Worm (Caenorhabditis elegans): ENCODE results near the gene C38H2.2.

The C38H2.2 gene

DNA sequence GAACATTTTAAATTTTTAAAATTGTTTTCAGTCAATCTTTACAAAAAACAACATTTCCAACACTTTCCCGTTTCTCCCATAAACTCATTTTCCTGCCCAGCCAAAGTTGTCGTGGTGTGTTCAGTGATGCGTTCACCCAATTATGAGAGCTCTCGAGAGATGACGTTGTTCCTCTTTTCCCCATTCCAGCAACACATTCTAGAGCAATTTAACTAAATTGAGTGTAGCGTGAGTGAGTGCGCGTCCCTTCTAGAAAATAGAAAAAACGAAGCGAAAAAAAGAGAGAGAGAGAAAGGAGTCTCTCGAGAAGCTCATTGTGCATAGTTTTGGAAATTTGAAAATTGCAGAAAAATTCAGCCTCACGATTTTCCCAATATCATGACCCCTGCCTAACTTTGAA is 22.8 kb upstream of the C38H2.2 start:
- peak; percentile 6 for TF ChIP-seq crh-2 (tag; optimal IDR thresholded peaks at IDR 0.05)
- TF ChIP-seq Y55F3AM.14 (GFP tag; optimal IDR thresholded peaks at IDR 0.05) = no peak
- TF ChIP-seq C34F6.9 (tag; optimal IDR thresholded peaks at IDR 0.05) = peak; percentile 31
- no peak for TF ChIP-seq lin-13 (GFP tag; optimal IDR thresholded peaks at IDR 0.05)

- no peak for TF ChIP-seq R02D3.7 (tag; optimal IDR thresholded peaks at IDR 0.05)
- TF ChIP-seq mbf-1 (tag; optimal IDR thresholded peaks at IDR 0.05) = no peak
- no peak for TF ChIP-seq lin-39 (tag; optimal IDR thresholded peaks at IDR 0.05)
- no peak for TF ChIP-seq skn-1 (tag; optimal IDR thresholded peaks at IDR 0.05)
- TF ChIP-seq fos-1 (tag; optimal IDR thresholded peaks at IDR 0.05) = no peak
- TF ChIP-seq lsy-2 (tag; optimal IDR thresholded peaks at IDR 0.05) = no peak
- TF ChIP-seq blmp-1 (tag; optimal IDR thresholded peaks at IDR 0.05; ENCODE audit: insufficient read depth) = no peak
- no peak for TF ChIP-seq F13H6.1 (tag; optimal IDR thresholded peaks at IDR 0.05)
- TF ChIP-seq mdl-1 (tag; optimal IDR thresholded peaks at IDR 0.05) = no peak
- TF ChIP-seq ztf-4 (tag; optimal IDR thresholded peaks at IDR 0.05) = no peak
- TF ChIP-seq ceh-82 (tag; optimal IDR thresholded peaks at IDR 0.05) = no peak
- no peak for TF ChIP-seq aly-2 (tag; optimal IDR thresholded peaks at IDR 0.05)
- no peak for TF ChIP-seq nhr-12 (tag; optimal IDR thresholded peaks at IDR 0.05)
- TF ChIP-seq ZK546.5 (tag; optimal IDR thresholded peaks at IDR 0.05) = no peak
- TF ChIP-seq nhr-10 (tag; optimal IDR thresholded peaks at IDR 0.05) = no peak
- no peak for TF ChIP-seq peb-1 (tag; optimal IDR thresholded peaks at IDR 0.05)
- no peak for TF ChIP-seq nhr-25 (tag; optimal IDR thresholded peaks at IDR 0.05)
- no peak for TF ChIP-seq mab-5 (tag; optimal IDR thresholded peaks at IDR 0.05)
- no peak for TF ChIP-seq unc-55 (GFP tag; optimal IDR thresholded peaks at IDR 0.05)
- TF ChIP-seq crh-2 (tag; optimal IDR thresholded peaks at IDR 0.05) = no peak
Measured at ce11 chrIII:10359916-10360315, 21.7 kb upstream of the C38H2.2 start.

- TF ChIP-seq aly-2 (tag; optimal IDR thresholded peaks at IDR 0.05) (no peak), nhr-23 (tag; optimal IDR thresholded peaks at IDR 0.05) (no peak), elt-3 (tag; optimal IDR thresholded peaks at IDR 0.05) (no peak), unc-55 (GFP tag; optimal IDR thresholded peaks at IDR 0.05) (no peak), ceh-82 (tag; optimal IDR thresholded peaks at IDR 0.05) (no peak), unc-62 (GFP tag; optimal IDR thresholded peaks at IDR 0.05) (no peak), nhr-21 (tag; optimal IDR thresholded peaks at IDR 0.05) (no peak), snpc-4 (tag; optimal IDR thresholded peaks at IDR 0.05) (no peak), sma-9 (GFP tag; optimal IDR thresholded peaks at IDR 0.05) (no peak), sma-9 (tag; optimal IDR thresholded peaks at IDR 0.05) (no peak)
Measured at ce11 chrIII:10361456-10361855, 20.1 kb upstream of the C38H2.2 start.

DNA sequence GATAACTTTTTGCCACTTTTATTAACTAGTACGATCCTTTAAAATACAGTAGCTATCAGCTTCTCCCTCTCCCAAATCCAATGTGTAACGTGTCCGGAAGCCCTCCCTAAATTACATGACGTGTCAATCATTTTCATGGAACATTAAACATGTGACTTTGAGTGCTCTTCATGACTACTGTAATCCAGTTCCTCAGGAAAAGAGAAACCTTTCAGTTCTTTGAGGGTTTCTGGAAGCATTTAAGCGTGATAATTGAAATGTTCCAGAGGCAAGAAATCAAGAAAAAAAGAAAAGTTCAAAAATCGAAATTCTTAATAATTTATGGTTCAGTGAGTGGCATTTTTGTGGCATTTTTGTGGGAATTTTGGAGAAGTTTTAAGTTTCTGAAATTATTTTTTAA is 18.7 kb upstream of the C38H2.2 start:
- TF ChIP-seq egl-27 (tag; optimal IDR thresholded peaks at IDR 0.05) (no peak), nhr-21 (tag; optimal IDR thresholded peaks at IDR 0.05) (no peak), mab-5 (tag; optimal IDR thresholded peaks at IDR 0.05) (no peak), ztf-11 (tag; optimal IDR thresholded peaks at IDR 0.05) (no peak), lsy-2 (tag; optimal IDR thresholded peaks at IDR 0.05) (peak in 1 of 2 experiments; percentile 47)

- TF ChIP-seq nhr-23 (tag; optimal IDR thresholded peaks at IDR 0.05) = no peak
- no peak for TF ChIP-seq ZK546.5 (tag; optimal IDR thresholded peaks at IDR 0.05)
- no peak for TF ChIP-seq C34F6.9 (tag; optimal IDR thresholded peaks at IDR 0.05)
- no peak for TF ChIP-seq snpc-4 (tag; optimal IDR thresholded peaks at IDR 0.05)
- no peak for TF ChIP-seq ztf-1 (GFP tag; conservative IDR thresholded peaks at IDR 0.05)
- TF ChIP-seq nhr-12 (tag; optimal IDR thresholded peaks at IDR 0.05) = no peak
Measured at ce11 chrIII:10364656-10365055, 16.9 kb upstream of the C38H2.2 start, which contains the start of gene tbc-8. Gene tbc-8, plus strand, starts transcription at chrIII:10364956.

DNA sequence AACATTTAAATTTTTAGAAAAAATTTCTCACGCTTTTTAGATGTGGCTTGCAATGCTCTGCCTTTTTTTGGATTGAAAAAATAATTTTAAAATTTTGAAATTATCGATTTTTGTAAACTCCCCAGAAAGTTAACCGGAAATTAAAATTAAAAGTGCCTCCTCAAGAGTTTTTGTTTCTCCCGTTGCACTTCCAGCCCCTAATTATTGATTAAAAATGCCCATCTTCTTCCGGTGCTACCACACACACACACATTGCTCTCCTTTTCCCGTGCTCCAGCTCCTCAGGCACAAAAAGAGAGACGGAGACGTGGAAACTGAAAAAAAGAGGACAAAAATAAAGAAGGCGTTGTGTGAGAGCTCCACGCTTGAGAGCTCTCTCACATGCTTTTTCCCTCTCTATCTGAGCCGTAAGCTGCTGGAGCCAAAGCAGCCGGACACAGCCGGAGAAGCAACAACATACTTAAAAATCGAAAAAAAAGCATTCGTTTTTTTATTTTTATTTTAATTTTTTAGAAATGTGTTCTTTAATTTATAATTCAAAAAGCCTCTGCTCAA is 14.1 kb upstream of the C38H2.2 start:
- TF ChIP-seq F13H6.1 (tag; optimal IDR thresholded peaks at IDR 0.05) (no peak), R02D3.7 (tag; optimal IDR thresholded peaks at IDR 0.05) (no peak), dmd-4 (tag; optimal IDR thresholded peaks at IDR 0.05) (no peak), nhr-129 (tag; optimal IDR thresholded peaks at IDR 0.05) (peak; percentile 18), lin-11 (tag; optimal IDR thresholded peaks at IDR 0.05) (no peak), nhr-23 (tag; optimal IDR thresholded peaks at IDR 0.05) (no peak), lsy-2 (tag; optimal IDR thresholded peaks at IDR 0.05) (peak in 1 of 2 experiments; percentile 24), nhr-6 (tag; optimal IDR thresholded peaks at IDR 0.05) (no peak), nhr-25 (tag; optimal IDR thresholded peaks at IDR 0.05) (no peak), unc-39 (tag; optimal IDR thresholded peaks at IDR 0.05) (no peak), blmp-1 (tag; optimal IDR thresholded peaks at IDR 0.05; ENCODE audit: insufficient read depth) (no peak), ceh-82 (tag; optimal IDR thresholded peaks at IDR 0.05) (no peak), nhr-21 (tag; optimal IDR thresholded peaks at IDR 0.05) (no peak), aly-2 (tag; optimal IDR thresholded peaks at IDR 0.05) (no peak), unc-62 (GFP tag; optimal IDR thresholded peaks at IDR 0.05) (no peak), ztf-1 (GFP tag; conservative IDR thresholded peaks at IDR 0.05) (no peak), unc-55 (GFP tag; optimal IDR thresholded peaks at IDR 0.05) (peak; percentile 44), Y55F3AM.14 (GFP tag; optimal IDR thresholded peaks at IDR 0.05) (no peak), skn-1 (tag; optimal IDR thresholded peaks at IDR 0.05) (no peak), C34F6.9 (tag; optimal IDR thresholded peaks at IDR 0.05) (peak; percentile 45), peb-1 (tag; optimal IDR thresholded peaks at IDR 0.05) (no peak), zag-1 (tag; optimal IDR thresholded peaks at IDR 0.05) (peak; percentile 10), nhr-10 (tag; optimal IDR thresholded peaks at IDR 0.05) (no peak), elt-3 (tag; optimal IDR thresholded peaks at IDR 0.05) (no peak)

Measured in whole organism, L2 larva.